Worm (Caenorhabditis elegans) whole organism, L4 larva: ENCODE measurements around the gene mrps-18C.
A peak's percentile ranks its signal among the peaks of the same experiment; 100 is the strongest.

ENCODE experiments used
- D1046.2 ChIP-seq: fragments of 200-800 bp; sonication (Bioruptor generic); IDR thresholded peaks from 2 replicates; pipeline ENCODE4 v1.3.6; 2022; ENCODE audit warnings: missing genetic modification characterization, missing compliant biosample characterization
- F26F4.8 ChIP-seq: fragments of 200-800 bp; sonication (Bioruptor generic); conservative IDR thresholded peaks from 2 replicates; pipeline ENCODE4 v1.3.6; 2022; ENCODE audit warnings: missing genetic modification characterization, missing compliant biosample characterization
- F37D6.2 ChIP-seq: sonication (generic microtip); optimal IDR thresholded peaks from 2 replicates; lab custom pipeline; 2016; ENCODE audit warnings: mild to moderate bottlenecking, missing genetic modification characterization, missing compliant biosample characterization
- T26A8.4 ChIP-seq: fragments of 200-800 bp; sonication (Bioruptor generic); IDR thresholded peaks from 2 replicates; pipeline ENCODE4 v1.3.6; 2022; ENCODE audit warnings: missing genetic modification characterization, missing compliant biosample characterization
- Y75B8A.6 ChIP-seq: fragments of 200-800 bp; sonication (Bioruptor generic); IDR thresholded peaks from 2 replicates; pipeline ENCODE4 v1.3.6; 2022; ENCODE audit warnings: missing genetic modification reagents, missing genetic modification characterization, missing compliant biosample characterization
- ZK546.5 ChIP-seq, 2 experiments: sonication (generic microtip); optimal IDR thresholded peaks; 2 replicates each; lab custom pipeline; 2017; ENCODE audit warnings: missing biosample characterization in 2 of 2, missing genetic modification characterization in 2 of 2
- aly-2 ChIP-seq: sonication (generic microtip); optimal IDR thresholded peaks from 2 replicates; lab custom pipeline; 2018; ENCODE audit warnings: missing biosample characterization, missing genetic modification characterization
- arid-1 ChIP-seq: fragments of 200-800 bp; sonication (Bioruptor generic); conservative IDR thresholded peaks from 2 replicates; pipeline ENCODE4 v1.3.6; 2022; ENCODE audit warnings: missing genetic modification reagents, missing genetic modification characterization, missing compliant biosample characterization
- attf-4 ChIP-seq: sonication (generic microtip); optimal IDR thresholded peaks from 3 replicates; lab custom pipeline; 2017; ENCODE audit warnings: missing biosample characterization, missing genetic modification characterization
- ceh-44 ChIP-seq: fragments of 200-800 bp; sonication (Bioruptor generic); IDR thresholded peaks from 2 replicates; pipeline ENCODE4 v1.3.6; 2022; ENCODE audit warnings: missing genetic modification reagents, missing genetic modification characterization, missing compliant biosample characterization
- ceh-62 ChIP-seq: sonication (generic microtip); optimal IDR thresholded peaks from 2 replicates; lab custom pipeline; 2017; ENCODE audit warnings: missing biosample characterization, missing genetic modification characterization
- ceh-82 ChIP-seq: sonication (generic microtip); optimal IDR thresholded peaks from 2 replicates; lab custom pipeline; 2017; ENCODE audit warnings: missing biosample characterization, missing genetic modification characterization
- cey-2 ChIP-seq: sonication (generic microtip); optimal IDR thresholded peaks from 3 replicates; lab custom pipeline; 2017; ENCODE audit warnings: missing genetic modification characterization, mild to moderate bottlenecking, missing compliant biosample characterization, antibody characterized with exemption, borderline replicate concordance; ENCODE audit not compliant: insufficient read depth
- ctbp-1 ChIP-seq: fragments of 200-800 bp; sonication (Bioruptor generic); IDR thresholded peaks from 2 replicates; pipeline ENCODE4 v1.3.6; 2022; ENCODE audit warnings: missing genetic modification reagents, missing genetic modification characterization, missing compliant biosample characterization
- daf-16 ChIP-seq, 3 experiments: sonication (generic microtip); optimal IDR thresholded peaks; 2 replicates each; lab custom pipeline; 2016 to 2017; ENCODE audit warnings: missing genetic modification characterization in 3 of 3, missing genetic modification reagents in 3 of 3, mild to moderate bottlenecking in 2 of 3, missing compliant biosample characterization in 2 of 3, missing biosample characterization in 1 of 3, moderate library complexity in 1 of 3
- daf-8 ChIP-seq: fragments of 200-800 bp; sonication (Bioruptor generic); IDR thresholded peaks from 2 replicates; pipeline ENCODE4 v1.3.6; 2022; ENCODE audit warnings: missing genetic modification characterization, missing compliant biosample characterization
- dmd-6 ChIP-seq: fragments of 200-800 bp; sonication (Bioruptor generic); IDR thresholded peaks from 2 replicates; pipeline ENCODE4 v1.3.6; 2022; ENCODE audit warnings: missing genetic modification reagents, missing genetic modification characterization, missing compliant biosample characterization
- dmd-8 ChIP-seq: fragments of 200-800 bp; sonication (Bioruptor generic); IDR thresholded peaks from 2 replicates; pipeline ENCODE4 v1.3.6; 2022; ENCODE audit warnings: missing genetic modification characterization, missing compliant biosample characterization
- dpl-1 ChIP-seq: fragments of 150-350 bp; optimal IDR thresholded peaks from 2 replicates; lab custom pipeline; 2014; ENCODE audit warnings: missing biosample characterization, missing genetic modification reagents, missing genetic modification characterization
- dve-1 ChIP-seq: sonication (generic microtip); optimal IDR thresholded peaks from 2 replicates; lab custom pipeline; 2017; ENCODE audit warnings: antibody characterized with exemption, mild to moderate bottlenecking, missing genetic modification characterization, missing compliant biosample characterization; ENCODE audit not compliant: insufficient read depth
- egl-27 ChIP-seq: sonication (generic microtip); optimal IDR thresholded peaks from 3 replicates; lab custom pipeline; 2017; ENCODE audit warnings: missing biosample characterization, missing genetic modification reagents, missing genetic modification characterization
- fkh-10 ChIP-seq: fragments of 150-350 bp; optimal IDR thresholded peaks from 2 replicates; lab custom pipeline; 2014; ENCODE audit warnings: missing biosample characterization, missing genetic modification reagents, missing genetic modification characterization
- fos-1 ChIP-seq: fragments of 150-350 bp; optimal IDR thresholded peaks from 2 replicates; lab custom pipeline; 2014; ENCODE audit warnings: missing biosample characterization, missing genetic modification characterization
- hmg-1.1 ChIP-seq: fragments of 200-800 bp; sonication (Bioruptor generic); IDR thresholded peaks from 2 replicates; pipeline ENCODE4 v1.3.6; 2022; ENCODE audit warnings: missing genetic modification reagents, missing genetic modification characterization, missing compliant biosample characterization
- jun-1 ChIP-seq: fragments of 150-350 bp; optimal IDR thresholded peaks from 2 replicates; lab custom pipeline; 2014; ENCODE audit warnings: missing biosample characterization, missing genetic modification reagents, missing genetic modification characterization
- lin-1 ChIP-seq: fragments of 200-800 bp; sonication (Bioruptor generic); IDR thresholded peaks from 2 replicates; pipeline ENCODE4 v1.3.6; 2022; ENCODE audit warnings: missing genetic modification reagents, missing genetic modification characterization, missing compliant biosample characterization
- lin-13 ChIP-seq: fragments of 150-350 bp; optimal IDR thresholded peaks from 2 replicates; lab custom pipeline; 2014; ENCODE audit warnings: missing biosample characterization, missing genetic modification reagents, missing genetic modification characterization
- lin-29 ChIP-seq: fragments of 200-800 bp; sonication (Bioruptor generic); IDR thresholded peaks from 2 replicates; pipeline ENCODE4 v1.3.6; 2022; ENCODE audit warnings: missing genetic modification reagents, missing genetic modification characterization, missing compliant biosample characterization
- madf-5 ChIP-seq, 2 experiments: fragments of 200-800 bp; sonication (Bioruptor generic); IDR thresholded peaks; 2 replicates each; pipeline ENCODE4 v1.3.6; 2022; ENCODE audit warnings: missing compliant biosample characterization in 2 of 2, missing genetic modification characterization in 2 of 2
- mes-2 ChIP-seq: sonication (generic microtip); optimal IDR thresholded peaks from 2 replicates; lab custom pipeline; 2016; ENCODE audit warnings: missing genotype, mild to moderate bottlenecking, missing genetic modification characterization, missing compliant biosample characterization; ENCODE audit not compliant: poor library complexity, severe bottlenecking
- mxl-2 ChIP-seq: fragments of 200-800 bp; sonication (Bioruptor generic); conservative IDR thresholded peaks from 2 replicates; pipeline ENCODE4 v1.3.6; 2022; ENCODE audit warnings: missing genetic modification reagents, missing genetic modification characterization, missing compliant biosample characterization
- mxl-3 ChIP-seq: fragments of 200-800 bp; sonication (Bioruptor generic); optimal IDR thresholded peaks from 2 replicates; lab custom pipeline; 2018; ENCODE audit warnings: mild to moderate bottlenecking, missing genetic modification characterization, missing compliant biosample characterization
- nhr-10 ChIP-seq: fragments of 150-350 bp; optimal IDR thresholded peaks from 2 replicates; lab custom pipeline; 2014; ENCODE audit warnings: missing biosample characterization, missing genetic modification characterization
- nhr-111 ChIP-seq: fragments of 200-800 bp; sonication (Bioruptor generic); optimal IDR thresholded peaks from 2 replicates; lab custom pipeline; 2018; ENCODE audit warnings: mild to moderate bottlenecking, missing genetic modification characterization, missing compliant biosample characterization
- nhr-28 ChIP-seq: fragments of 150-350 bp; optimal IDR thresholded peaks from 2 replicates; lab custom pipeline; 2014; ENCODE audit warnings: missing biosample characterization, missing genetic modification characterization
- nhr-41 ChIP-seq: fragments of 200-800 bp; sonication (Bioruptor generic); IDR thresholded peaks from 2 replicates; pipeline ENCODE4 v1.3.6; 2022; ENCODE audit warnings: missing genetic modification reagents, missing genetic modification characterization, missing compliant biosample characterization
- nhr-6 ChIP-seq: fragments of 150-350 bp; optimal IDR thresholded peaks from 2 replicates; lab custom pipeline; 2014; ENCODE audit warnings: missing biosample characterization, missing genetic modification characterization
- nhr-77 ChIP-seq: fragments of 150-350 bp; optimal IDR thresholded peaks from 2 replicates; lab custom pipeline; 2014; ENCODE audit warnings: missing biosample characterization, missing genetic modification characterization
- pha-4 ChIP-seq, 2 experiments: fragments of 150-350 bp in 1 of 2; fragments of 200-800 bp in 1 of 2; sonication (Bioruptor generic) in 1 of 2; IDR thresholded peaks in 1 of 2; optimal IDR thresholded peaks in 1 of 2; 2 replicates each; pipeline versions ENCODE4 v1.3.6 to Lab custom; 2014 to 2022; ENCODE audit warnings: missing genetic modification characterization in 2 of 2, missing genetic modification reagents in 2 of 2, missing biosample characterization in 1 of 2, missing compliant biosample characterization in 1 of 2
- pqm-1 ChIP-seq: sonication (generic microtip); optimal IDR thresholded peaks from 2 replicates; lab custom pipeline; 2017; ENCODE audit warnings: missing biosample characterization, missing genetic modification characterization
- skn-1 ChIP-seq: fragments of 150-350 bp; optimal IDR thresholded peaks from 2 replicates; lab custom pipeline; 2014; ENCODE audit warnings: missing biosample characterization, missing genetic modification characterization
- snpc-4 ChIP-seq: fragments of 150-350 bp; optimal IDR thresholded peaks from 2 replicates; lab custom pipeline; 2014; ENCODE audit warnings: missing biosample characterization, missing genetic modification characterization
- spr-1 ChIP-seq: sonication (generic microtip); optimal IDR thresholded peaks from 2 replicates; lab custom pipeline; 2016; ENCODE audit warnings: mild to moderate bottlenecking, missing genetic modification characterization, missing compliant biosample characterization
- spr-3 ChIP-seq: fragments of 200-800 bp; sonication (Bioruptor generic); optimal IDR thresholded peaks from 2 replicates; lab custom pipeline; 2018; ENCODE audit warnings: mild to moderate bottlenecking, missing genetic modification characterization, missing compliant biosample characterization
- unc-130 ChIP-seq: sonication (generic microtip); optimal IDR thresholded peaks from 2 replicates; lab custom pipeline; 2016; ENCODE audit warnings: missing genetic modification reagents, missing genetic modification characterization, missing compliant biosample characterization
- unc-39 ChIP-seq: sonication (generic microtip); optimal IDR thresholded peaks from 2 replicates; lab custom pipeline; 2017; ENCODE audit warnings: missing biosample characterization, missing genetic modification characterization
- vab-7 ChIP-seq: fragments of 200-800 bp; sonication (Bioruptor generic); IDR thresholded peaks from 2 replicates; pipeline ENCODE4 v1.3.6; 2022; ENCODE audit warnings: missing genetic modification reagents, missing genetic modification characterization, missing compliant biosample characterization

mrps-18C gene

DNA sequence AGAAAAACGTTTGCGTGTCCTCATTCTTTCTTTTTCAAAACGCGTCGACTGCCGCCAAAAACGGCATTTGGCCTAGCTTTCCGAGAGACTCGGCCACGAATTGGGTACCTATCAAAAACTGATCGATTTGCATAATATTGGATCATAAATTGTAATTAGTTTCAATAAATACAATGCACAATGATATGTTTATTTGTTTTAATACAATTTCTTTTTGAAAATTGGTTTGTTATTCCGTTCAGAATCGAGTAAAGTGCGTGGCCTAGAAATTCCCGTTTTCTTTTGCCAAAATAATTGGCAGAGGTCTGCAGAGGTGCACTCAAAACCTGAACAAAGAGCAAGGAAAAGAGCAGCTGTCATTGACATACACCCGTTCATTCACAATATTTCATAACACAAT lies 30.0 kb upstream of the mrps-18C start, which contains the start of gene F26F4.8 (continued):
- no peak for TF ChIP-seq snpc-4 (tag; lab: Kevin White, UChicago)
- TF ChIP-seq attf-4 (tag; lab: Kevin White, UChicago) = no peak
- no peak for TF ChIP-seq spr-3 (GFP tag; lab: Kevin White, UChicago)
- TF ChIP-seq ZK546.5 (tag; optimal IDR thresholded peaks at IDR 0.05; lab: Kevin White, UChicago) = no peak
- TF ChIP-seq Y75B8A.6 (GFP tag; lab: Robert Waterston, UW) = no peak
- TF ChIP-seq spr-1 (tag; lab: Kevin White, UChicago) = no peak
- no peak for TF ChIP-seq nhr-41 (GFP tag; lab: Robert Waterston, UW)
- TF ChIP-seq daf-16 (GFP tag; optimal IDR thresholded peaks at IDR 0.05; lab: Kevin White, UChicago) = no peak
- TF ChIP-seq daf-16 (tag; optimal IDR thresholded peaks at IDR 0.05; lab: Kevin White, UChicago) = no peak
- no peak for TF ChIP-seq D1046.2 (GFP tag; lab: Robert Waterston, UW)
- TF ChIP-seq hmg-1.1 (GFP tag; lab: Robert Waterston, UW) = no peak
- no peak for TF ChIP-seq ceh-82 (tag; lab: Kevin White, UChicago)
- TF ChIP-seq mxl-2 (GFP tag; lab: Robert Waterston, UW) = no peak
- TF ChIP-seq dpl-1 (GFP tag; lab: Kevin White, UChicago) = peak; percentile 49

- TF ChIP-seq ceh-62 (tag; lab: Kevin White, UChicago) = no peak
- no peak for TF ChIP-seq egl-27 (tag; lab: Kevin White, UChicago)
- TF ChIP-seq pqm-1 (tag; lab: Kevin White, UChicago) = peak; percentile 68
- no peak for TF ChIP-seq jun-1 (tag; lab: Kevin White, UChicago)
- no peak for TF ChIP-seq nhr-10 (tag; lab: Kevin White, UChicago)
- no peak for TF ChIP-seq fkh-10
- TF ChIP-seq unc-39 (tag; lab: Kevin White, UChicago) = no peak
- peak; percentile 35 for TF ChIP-seq dve-1 (tag; lab: Kevin White, UChicago)
- TF ChIP-seq skn-1 = no peak
- no peak for TF ChIP-seq vab-7 (GFP tag; lab: Robert Waterston, UW)
- TF ChIP-seq arid-1 (GFP tag; lab: Robert Waterston, UW) = no peak
- TF ChIP-seq unc-130 (GFP tag; lab: Kevin White, UChicago) = no peak
- no peak for TF ChIP-seq ctbp-1 (GFP tag; lab: Robert Waterston, UW)
- TF ChIP-seq fos-1 (tag; lab: Kevin White, UChicago) = no peak
- TF ChIP-seq ZK546.5 (tag; optimal IDR thresholded peaks at IDR 0.05; lab: Kevin White, UChicago) = no peak
- TF ChIP-seq pha-4 (GFP tag; IDR thresholded peaks at IDR 0.05; lab: Robert Waterston, UW) = no peak
- TF ChIP-seq pha-4 (tag; optimal IDR thresholded peaks at IDR 0.05; lab: Kevin White, UChicago) = no peak
- TF ChIP-seq lin-13 (GFP tag; lab: Kevin White, UChicago) = no peak
- TF ChIP-seq F37D6.2 (tag; lab: Kevin White, UChicago) = no peak
- no peak for TF ChIP-seq daf-8 (GFP tag; lab: Robert Waterston, UW)
- TF ChIP-seq nhr-111 = no peak
- TF ChIP-seq nhr-41 (GFP tag; lab: Robert Waterston, UW) = 0 out of 2 replicates have a peak, but pooled peaks have one; percentile 14
- no peak for TF ChIP-seq D1046.2 (GFP tag; lab: Robert Waterston, UW)
- no peak for TF ChIP-seq ceh-44 (GFP tag; lab: Robert Waterston, UW)
- no peak for TF ChIP-seq F26F4.8
- TF ChIP-seq daf-16 (GFP tag; optimal IDR thresholded peaks at IDR 0.05; lab: Kevin White, UChicago) = no peak
- peak; percentile 16 for TF ChIP-seq daf-16 (tag; optimal IDR thresholded peaks at IDR 0.05; lab: Kevin White, UChicago)
- TF ChIP-seq dpl-1 (GFP tag; lab: Kevin White, UChicago) = peak; percentile 25
- TF ChIP-seq lin-1 (GFP tag; lab: Robert Waterston, UW) = no peak
- peak; percentile 22 for TF ChIP-seq mes-2
- no peak for TF ChIP-seq T26A8.4 (GFP tag; lab: Robert Waterston, UW)
- peak; percentile 25 for TF ChIP-seq mxl-3 (GFP tag; lab: Kevin White, UChicago)
- peak; percentile 75 for TF ChIP-seq nhr-28 (tag; lab: Kevin White, UChicago)
- peak; percentile 33; the same call in 1 of the 2 replicates for TF ChIP-seq dmd-6 (GFP tag; lab: Robert Waterston, UW)
- no peak for TF ChIP-seq nhr-6
- no peak for TF ChIP-seq nhr-77 (tag; lab: Kevin White, UChicago)
- TF ChIP-seq aly-2 = no peak
- no peak for TF ChIP-seq cey-2
- no peak for TF ChIP-seq lin-29
- no peak for TF ChIP-seq madf-5 (GFP tag; IDR thresholded peaks at IDR 0.05; lab: Robert Waterston, UW)
- no peak for TF ChIP-seq dmd-8
Observed at ce11 chrIII:4906365-4906764, 29.0 kb upstream of the mrps-18C start.
